Worm (Caenorhabditis elegans): ENCODE measurements around the gene acr-15.

acr-15 gene

ce11 chrV:8599192-8599591 lies 46.7 kb downstream of the acr-15 start, which contains the start of gene F41E6.7:
Gene F41E6.7, minus strand, starts transcription at chrV:8599292.
- TF ChIP-seq nhr-25 (tag; optimal IDR thresholded peaks at IDR 0.05), result no peak

DNA sequence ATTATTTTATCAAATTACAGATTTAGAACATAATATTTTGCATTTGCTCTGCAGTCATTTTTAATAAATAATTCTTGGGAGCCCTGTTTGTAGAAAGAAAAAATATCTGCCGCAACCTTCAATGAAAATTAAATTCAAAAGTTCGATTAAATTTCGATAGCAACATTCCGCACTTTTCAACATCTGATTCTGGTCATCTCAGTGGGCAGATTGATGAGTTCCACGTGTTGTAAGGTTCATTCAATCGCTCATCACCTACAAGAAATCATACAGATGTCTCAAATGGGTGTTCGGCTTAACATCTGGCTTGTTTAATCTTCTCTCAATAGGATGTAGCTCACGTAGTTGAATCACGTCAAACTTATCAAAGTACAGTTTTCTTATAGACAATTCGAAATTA lies 47.5 kb downstream of the acr-15 start:
- TF ChIP-seq skn-1 (tag; optimal IDR thresholded peaks at IDR 0.05), result no peak
- TF ChIP-seq sem-4 (tag; optimal IDR thresholded peaks at IDR 0.05), result no peak
- no peak for TF ChIP-seq unc-55 (GFP tag; optimal IDR thresholded peaks at IDR 0.05)
- TF ChIP-seq nhr-12 (tag; optimal IDR thresholded peaks at IDR 0.05), result no peak
- no peak for TF ChIP-seq nhr-237 (tag; optimal IDR thresholded peaks at IDR 0.05)

DNA sequence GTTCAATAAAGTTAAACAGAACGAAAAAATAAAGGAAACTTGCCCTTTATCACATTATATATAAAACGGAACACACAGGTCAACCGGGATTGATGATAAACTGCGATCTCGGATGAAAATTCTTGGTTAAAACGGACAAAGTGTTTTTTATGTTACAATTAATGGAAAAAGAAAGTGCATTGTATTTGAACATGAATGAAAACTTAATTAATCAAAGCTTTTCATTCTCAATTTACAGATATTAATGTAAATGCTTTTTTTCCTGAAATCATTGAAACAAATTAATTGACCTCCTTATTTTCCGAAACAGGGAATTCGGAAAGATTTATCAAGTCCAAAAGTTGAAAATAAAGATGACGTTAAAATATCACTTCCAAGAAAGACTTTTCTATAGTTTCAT lies 48.9 kb downstream of the acr-15 start, which contains the start of gene F41E6.8:
Gene F41E6.8, minus strand, starts transcription at position 101 of the 400 bp plus-strand sequence.
- TF ChIP-seq egl-27 (tag; optimal IDR thresholded peaks at IDR 0.05) (no peak), peb-1 (tag; optimal IDR thresholded peaks at IDR 0.05) (no peak), nhr-23 (tag; optimal IDR thresholded peaks at IDR 0.05) (no peak), ZK546.5 (tag; optimal IDR thresholded peaks at IDR 0.05) (no peak), unc-62 (GFP tag; optimal IDR thresholded peaks at IDR 0.05) (no peak), zag-1 (tag; optimal IDR thresholded peaks at IDR 0.05) (no peak), alr-1 (tag; optimal IDR thresholded peaks at IDR 0.05) (no peak), gmeb-1 (tag; optimal IDR thresholded peaks at IDR 0.05) (no peak), ztf-11 (tag; optimal IDR thresholded peaks at IDR 0.05) (no peak), R02D3.7 (tag; optimal IDR thresholded peaks at IDR 0.05) (no peak), nhr-6 (tag; optimal IDR thresholded peaks at IDR 0.05) (no peak), nhr-129 (tag; optimal IDR thresholded peaks at IDR 0.05) (no peak), Y55F3AM.14 (GFP tag; optimal IDR thresholded peaks at IDR 0.05) (no peak), lin-11 (tag; optimal IDR thresholded peaks at IDR 0.05) (no peak), ztf-4 (tag; optimal IDR thresholded peaks at IDR 0.05) (no peak), mdl-1 (tag; optimal IDR thresholded peaks at IDR 0.05) (no peak), sma-3 (GFP tag; optimal IDR thresholded peaks at IDR 0.05) (no peak), nhr-10 (tag; optimal IDR thresholded peaks at IDR 0.05) (no peak), mab-5 (tag; optimal IDR thresholded peaks at IDR 0.05) (no peak)

DNA sequence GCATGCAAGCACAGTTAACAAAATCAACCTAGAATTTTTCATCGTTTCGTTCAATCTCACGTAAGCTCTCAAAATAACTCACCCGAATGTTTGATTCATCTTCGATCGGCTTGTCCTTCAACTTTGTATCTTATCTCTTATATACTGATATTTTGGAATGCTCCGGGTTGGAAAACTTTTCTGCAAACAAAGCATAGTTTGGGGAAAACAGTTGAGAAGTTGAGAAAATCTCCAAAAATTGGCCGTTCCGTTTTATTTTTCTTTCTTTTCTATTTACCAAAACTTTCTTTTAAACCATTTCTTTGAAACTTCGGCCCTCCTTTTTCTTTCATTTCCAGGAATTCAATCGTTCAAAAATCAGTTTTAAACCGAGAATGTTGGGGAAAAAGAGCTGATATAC lies 50.1 kb downstream of the acr-15 start, which contains the start of gene F41E6.15:
Gene F41E6.15, minus strand, starts transcription at position 101 of the 400 bp plus-strand sequence.
- TF ChIP-seq ZK546.5 (tag; optimal IDR thresholded peaks at IDR 0.05) (no peak), lin-13 (GFP tag; optimal IDR thresholded peaks at IDR 0.05) (no peak), nhr-12 (tag; optimal IDR thresholded peaks at IDR 0.05) (no peak), crh-2 (tag; optimal IDR thresholded peaks at IDR 0.05) (no peak), aly-2 (tag; optimal IDR thresholded peaks at IDR 0.05) (no peak)

DNA sequence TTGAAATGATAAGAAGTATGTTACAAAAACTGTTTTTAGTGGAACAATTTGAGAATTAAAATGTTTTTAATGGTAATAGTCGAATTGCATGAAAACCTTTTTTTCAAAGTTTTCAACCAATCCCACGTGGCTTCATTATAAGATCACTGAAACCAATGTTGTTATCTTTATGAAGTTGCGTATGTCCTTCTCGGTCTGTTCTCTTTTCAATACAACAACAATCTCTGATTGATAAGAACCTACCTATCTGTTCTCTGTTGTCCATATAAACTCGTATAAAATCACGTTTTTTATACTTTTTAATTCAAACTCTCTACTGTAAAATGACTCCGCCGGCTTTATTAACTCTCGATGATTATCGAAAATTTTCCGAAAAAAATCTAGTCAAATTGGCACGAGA lies 50.8 kb downstream of the acr-15 start, which contains the start of gene F41E6.5:
Gene F41E6.5, plus strand, starts transcription at position 209 of the 400 bp plus-strand sequence.
- TF ChIP-seq gmeb-1 (tag; optimal IDR thresholded peaks at IDR 0.05) (no peak), ceh-82 (tag; optimal IDR thresholded peaks at IDR 0.05) (no peak), blmp-1 (tag; optimal IDR thresholded peaks at IDR 0.05; ENCODE audit: insufficient read depth) (no peak), unc-39 (tag; optimal IDR thresholded peaks at IDR 0.05) (no peak), lin-11 (tag; optimal IDR thresholded peaks at IDR 0.05) (no peak), egl-27 (tag; optimal IDR thresholded peaks at IDR 0.05) (no peak), lin-13 (GFP tag; optimal IDR thresholded peaks at IDR 0.05) (no peak), nhr-21 (tag; optimal IDR thresholded peaks at IDR 0.05) (peak; percentile 1), crh-2 (tag; optimal IDR thresholded peaks at IDR 0.05) (peak; percentile 72), sma-9 (GFP tag; optimal IDR thresholded peaks at IDR 0.05) (peak; percentile 47), sma-9 (tag; optimal IDR thresholded peaks at IDR 0.05) (no peak), snpc-4 (tag; optimal IDR thresholded peaks at IDR 0.05) (no peak), sma-3 (GFP tag; optimal IDR thresholded peaks at IDR 0.05) (no peak), fos-1 (tag; optimal IDR thresholded peaks at IDR 0.05) (peak; percentile 26), nhr-237 (tag; optimal IDR thresholded peaks at IDR 0.05) (no peak), sem-4 (tag; optimal IDR thresholded peaks at IDR 0.05) (no peak), mbf-1 (tag; optimal IDR thresholded peaks at IDR 0.05) (no peak), nhr-10 (tag; optimal IDR thresholded peaks at IDR 0.05) (no peak), peb-1 (tag; optimal IDR thresholded peaks at IDR 0.05) (no peak), Y55F3AM.14 (GFP tag; optimal IDR thresholded peaks at IDR 0.05) (no peak)
